Worm (Caenorhabditis elegans): ENCODE results near the gene mrpl-50.

mrpl-50 gene

ce11 chrII:8890530-8890929 is 39.1 kb upstream of the mrpl-50 start:
- TF ChIP-seq unc-3 (GFP tag; conservative IDR thresholded peaks at IDR 0.05) (no peak), unc-3 (tag; optimal IDR thresholded peaks at IDR 0.05) (no peak), dmd-4 (tag; optimal IDR thresholded peaks at IDR 0.05; ENCODE audit: borderline replicate concordance) (no peak), pax-1 (tag; optimal IDR thresholded peaks at IDR 0.05) (no peak), ahr-1 (tag; optimal IDR thresholded peaks at IDR 0.05) (no peak), elt-4 (tag; optimal IDR thresholded peaks at IDR 0.05) (no peak), unc-42 (tag; optimal IDR thresholded peaks at IDR 0.05) (no peak), elt-2 (tag; optimal IDR thresholded peaks at IDR 0.05) (no peak), pha-4 (tag; optimal IDR thresholded peaks at IDR 0.05) (no peak), ceh-48 (tag; optimal IDR thresholded peaks at IDR 0.05) (no peak), nhr-11 (tag; optimal IDR thresholded peaks at IDR 0.05) (no peak), zip-5 (tag; optimal IDR thresholded peaks at IDR 0.05) (no peak), ceh-14 (tag; optimal IDR thresholded peaks at IDR 0.05) (no peak), F13H6.1 (tag; optimal IDR thresholded peaks at IDR 0.05) (no peak)

- TF ChIP-seq ceh-18 (tag; optimal IDR thresholded peaks at IDR 0.05) (no peak), madf-2 (tag; optimal IDR thresholded peaks at IDR 0.05) (no peak), hlh-13 (GFP tag; optimal IDR thresholded peaks at IDR 0.05) (no peak), hlh-6 (tag; optimal IDR thresholded peaks at IDR 0.05) (no peak), C38D4.7 (GFP tag; optimal IDR thresholded peaks at IDR 0.05) (no peak), ceh-48 (tag; optimal IDR thresholded peaks at IDR 0.05) (no peak), pax-1 (tag; optimal IDR thresholded peaks at IDR 0.05) (no peak), ceh-14 (tag; optimal IDR thresholded peaks at IDR 0.05) (no peak), dmd-4 (tag; optimal IDR thresholded peaks at IDR 0.05; ENCODE audit: borderline replicate concordance) (no peak), eyg-1 (tag; optimal IDR thresholded peaks at IDR 0.05) (no peak), T23F11.4 (GFP tag; optimal IDR thresholded peaks at IDR 0.05) (no peak), pat-9 (tag; optimal IDR thresholded peaks at IDR 0.05) (no peak), pag-3 (tag; optimal IDR thresholded peaks at IDR 0.05; ENCODE audit: borderline replicate concordance) (no peak), sdc-2 (tag; optimal IDR thresholded peaks at IDR 0.05) (no peak), pha-4 (tag; optimal IDR thresholded peaks at IDR 0.05) (no peak), ceh-24 (tag; optimal IDR thresholded peaks at IDR 0.05) (no peak), zip-5 (tag; optimal IDR thresholded peaks at IDR 0.05) (no peak), Y22D7AL.16 (tag; optimal IDR thresholded peaks at IDR 0.05) (no peak), nhr-11 (tag; optimal IDR thresholded peaks at IDR 0.05) (no peak)
These were observed 38.6 kb upstream of the mrpl-50 start for ce11 chrII:8891042-8891441.

DNA sequence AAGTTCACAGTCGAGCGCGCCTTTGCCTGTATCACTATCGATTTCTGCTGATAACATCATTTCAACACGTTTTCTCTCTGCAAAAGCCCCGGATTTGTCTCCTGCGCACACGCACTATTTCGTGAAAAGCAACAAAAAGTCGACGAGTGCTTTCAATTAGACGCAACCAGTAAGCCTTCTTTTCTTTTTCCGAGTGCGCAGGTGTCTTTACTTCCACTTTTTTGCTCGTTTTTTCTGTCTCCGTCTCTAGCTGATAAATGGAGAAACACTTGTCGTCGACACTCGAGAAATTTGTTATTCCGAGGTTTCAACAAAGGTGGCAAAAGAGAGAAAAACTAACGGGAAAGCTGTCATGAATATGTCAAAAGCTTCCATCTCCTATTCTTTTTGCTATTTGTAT is 38.0 kb upstream of the mrpl-50 start:
- TF ChIP-seq C38D4.7 (GFP tag; optimal IDR thresholded peaks at IDR 0.05) = no peak
- no peak for TF ChIP-seq ahr-1 (tag; optimal IDR thresholded peaks at IDR 0.05)
- no peak for TF ChIP-seq unc-42 (tag; optimal IDR thresholded peaks at IDR 0.05)
- TF ChIP-seq K09A11.1 (tag; optimal IDR thresholded peaks at IDR 0.05; ENCODE audit: insufficient read depth) = no peak
- no peak for TF ChIP-seq ztf-16 (tag; optimal IDR thresholded peaks at IDR 0.05)
- no peak for TF ChIP-seq ceh-34 (tag; optimal IDR thresholded peaks at IDR 0.05)
- no peak for TF ChIP-seq che-1 (tag; optimal IDR thresholded peaks at IDR 0.05)
- no peak for TF ChIP-seq tbx-7 (tag; optimal IDR thresholded peaks at IDR 0.05)
- no peak for TF ChIP-seq fkh-10 (GFP tag; optimal IDR thresholded peaks at IDR 0.05)
- TF ChIP-seq ceh-30 (tag; optimal IDR thresholded peaks at IDR 0.05) = no peak
- TF ChIP-seq ceh-14 (tag; optimal IDR thresholded peaks at IDR 0.05) = no peak
- no peak for TF ChIP-seq sdc-2 (tag; optimal IDR thresholded peaks at IDR 0.05)
- no peak for TF ChIP-seq ceh-6 (GFP tag; optimal IDR thresholded peaks at IDR 0.05)
- TF ChIP-seq syd-9 (tag; optimal IDR thresholded peaks at IDR 0.05) = no peak

- TF ChIP-seq ceh-18 (tag; optimal IDR thresholded peaks at IDR 0.05) (no peak), nhr-11 (tag; optimal IDR thresholded peaks at IDR 0.05) (no peak), tbx-2 (tag; optimal IDR thresholded peaks at IDR 0.05) (no peak), ceh-19 (GFP tag; optimal IDR thresholded peaks at IDR 0.05) (no peak), dve-1 (tag; optimal IDR thresholded peaks at IDR 0.05) (no peak), ceh-48 (tag; optimal IDR thresholded peaks at IDR 0.05) (no peak), odd-2 (tag; optimal IDR thresholded peaks at IDR 0.05) (no peak), unc-3 (GFP tag; conservative IDR thresholded peaks at IDR 0.05) (no peak), unc-3 (tag; optimal IDR thresholded peaks at IDR 0.05) (no peak), tbx-7 (tag; optimal IDR thresholded peaks at IDR 0.05) (no peak), lin-11 (tag; optimal IDR thresholded peaks at IDR 0.05) (no peak), fkh-10 (GFP tag; optimal IDR thresholded peaks at IDR 0.05) (no peak), madf-2 (tag; optimal IDR thresholded peaks at IDR 0.05) (no peak), pax-1 (tag; optimal IDR thresholded peaks at IDR 0.05) (no peak), ceh-31 (tag; optimal IDR thresholded peaks at IDR 0.05) (no peak), eyg-1 (tag; optimal IDR thresholded peaks at IDR 0.05) (no peak)
These were observed 34.2 kb upstream of the mrpl-50 start for ce11 chrII:8895398-8895797.

Measured in whole organism, late embryonic.